Worm (Caenorhabditis elegans): Measurements from ENCODE around the gene T13F2.4.
"Not testable (repeated sequence)": the region's sequence is repeated elsewhere in the genome, so short reads cannot be mapped to it uniquely, and the experiment has no call there.

T13F2.4 gene

ce11 chrIV:9802711-9803110 lies 13.1 kb downstream of the T13F2.4 start, which contains the start of gene fat-3:
Gene fat-3, plus strand, starts transcription at chrIV:9803023.
- TF ChIP-seq dao-5 (tag; optimal IDR thresholded peaks at IDR 0.05) (no peak), him-1 (tag; optimal IDR thresholded peaks at IDR 0.05) (no peak), W03F9.2 (tag; optimal IDR thresholded peaks at IDR 0.05) (no peak)

- TF ChIP-seq dao-5 (tag; optimal IDR thresholded peaks at IDR 0.05): no peak
- TF ChIP-seq W03F9.2 (tag; optimal IDR thresholded peaks at IDR 0.05): peak; percentile 25
These were observed 13.9 kb downstream of the T13F2.4 start for ce11 chrIV:9803544-9803943.

ce11 chrIV:9810633-9811032 lies 21.0 kb downstream of the T13F2.4 start, which contains the start of gene dct-15:
Gene dct-15, minus strand, starts transcription at chrIV:9810733.
- TF ChIP-seq W03F9.2 (tag; optimal IDR thresholded peaks at IDR 0.05) (no peak), him-1 (tag; optimal IDR thresholded peaks at IDR 0.05) (no peak), dao-5 (tag; optimal IDR thresholded peaks at IDR 0.05) (no peak)

ce11 chrIV:9811487-9811886 lies 21.9 kb downstream of the T13F2.4 start:
- TF ChIP-seq W03F9.2 (tag; optimal IDR thresholded peaks at IDR 0.05) (no peak), dao-5 (tag; optimal IDR thresholded peaks at IDR 0.05) (no peak), him-1 (tag; optimal IDR thresholded peaks at IDR 0.05) (no peak)

- no peak for TF ChIP-seq W03F9.2 (tag; optimal IDR thresholded peaks at IDR 0.05)
- TF ChIP-seq him-1 (tag; optimal IDR thresholded peaks at IDR 0.05): no peak
- TF ChIP-seq dao-5 (tag; optimal IDR thresholded peaks at IDR 0.05): no peak
These were observed 25.8 kb downstream of the T13F2.4 start, which contains the start of gene egl-20 for ce11 chrIV:9815432-9815831. Gene egl-20, minus strand, starts transcription at chrIV:9815532.

ce11 chrIV:9821621-9822020 lies 32.0 kb downstream of the T13F2.4 start, which contains the start of gene col-123:
Gene col-123, plus strand, starts transcription at chrIV:9821921.
- no peak for TF ChIP-seq W03F9.2 (tag; optimal IDR thresholded peaks at IDR 0.05)
- TF ChIP-seq dao-5 (tag; optimal IDR thresholded peaks at IDR 0.05): no peak
- no peak for TF ChIP-seq him-1 (tag; optimal IDR thresholded peaks at IDR 0.05)

ce11 chrIV:9822585-9822984 lies 33.0 kb downstream of the T13F2.4 start:
- TF ChIP-seq him-1 (tag; optimal IDR thresholded peaks at IDR 0.05): no peak
- TF ChIP-seq W03F9.2 (tag; optimal IDR thresholded peaks at IDR 0.05): no peak
- no peak for TF ChIP-seq dao-5 (tag; optimal IDR thresholded peaks at IDR 0.05)

ce11 chrIV:9824480-9824879 lies 34.9 kb downstream of the T13F2.4 start, which contains the start of gene catp-6:
Gene catp-6, minus strand, starts transcription at chrIV:9824580.
- no peak for TF ChIP-seq him-1 (tag; optimal IDR thresholded peaks at IDR 0.05)
- no peak for TF ChIP-seq dao-5 (tag; optimal IDR thresholded peaks at IDR 0.05)
- TF ChIP-seq W03F9.2 (tag; optimal IDR thresholded peaks at IDR 0.05): no peak

ce11 chrIV:9825196-9825744 lies 35.7 kb downstream of the T13F2.4 start, which contains the start of gene mtr-4:
Gene mtr-4, plus strand, starts transcription at chrIV:9825694.
- TF ChIP-seq him-1 (tag; optimal IDR thresholded peaks at IDR 0.05): no peak
- TF ChIP-seq dao-5 (tag; optimal IDR thresholded peaks at IDR 0.05): no peak
- TF ChIP-seq W03F9.2 (tag; optimal IDR thresholded peaks at IDR 0.05): peak; percentile 48

ce11 chrIV:9832586-9832985 lies 43.0 kb downstream of the T13F2.4 start, which contains the start of gene kin-21:
Gene kin-21, plus strand, starts transcription at chrIV:9832886.
- TF ChIP-seq W03F9.2 (tag; optimal IDR thresholded peaks at IDR 0.05): no peak
- TF ChIP-seq dao-5 (tag; optimal IDR thresholded peaks at IDR 0.05): no peak

ce11 chrIV:9833337-9833736 lies 43.7 kb downstream of the T13F2.4 start:
- TF ChIP-seq dao-5 (tag; optimal IDR thresholded peaks at IDR 0.05): no peak
- TF ChIP-seq W03F9.2 (tag; optimal IDR thresholded peaks at IDR 0.05): no peak
- TF ChIP-seq him-1 (tag; optimal IDR thresholded peaks at IDR 0.05): no peak

- TF ChIP-seq him-1 (tag; optimal IDR thresholded peaks at IDR 0.05) (no peak), W03F9.2 (tag; optimal IDR thresholded peaks at IDR 0.05) (no peak), dao-5 (tag; optimal IDR thresholded peaks at IDR 0.05) (no peak)
These were observed 46.7 kb downstream of the T13F2.4 start, which contains the start of gene msp-81 for ce11 chrIV:9836317-9836716. Gene msp-81, minus strand, starts transcription at chrIV:9836417.

ce11 chrIV:9837349-9837748 lies 47.8 kb downstream of the T13F2.4 start, which contains the start of gene msp-10:
Gene msp-10, plus strand, starts transcription at chrIV:9837649.
- TF ChIP-seq W03F9.2, dao-5, him-1 (tag; optimal IDR thresholded peaks at IDR 0.05): not testable (repeated sequence)

- TF ChIP-seq dao-5 (tag; optimal IDR thresholded peaks at IDR 0.05) (no peak), him-1 (tag; optimal IDR thresholded peaks at IDR 0.05) (no peak), W03F9.2 (tag; optimal IDR thresholded peaks at IDR 0.05) (no peak)
These were observed 51.5 kb downstream of the T13F2.4 start, which contains the start of the genes kin-24 and msp-56 for ce11 chrIV:9840984-9841590. Gene kin-24, minus strand, starts transcription at chrIV:9841084. Gene msp-56, plus strand, starts transcription at chrIV:9841540.

All from whole organism, L4/young adult.